Worm (Caenorhabditis elegans) whole organism, young adult: ENCODE measurements around the gene C35D6.13.

ENCODE experiments used
- F23B12.7 ChIP-seq: sonication (generic microtip); optimal IDR thresholded peaks from 2 replicates; lab custom pipeline; 2017; ENCODE audit warnings: missing genetic modification characterization, mild to moderate bottlenecking, missing compliant biosample characterization, antibody characterized with exemption, moderate library complexity; ENCODE audit not compliant: insufficient read depth
- F55B11.4 ChIP-seq: sonication (generic microtip); optimal IDR thresholded peaks from 2 replicates; lab custom pipeline; 2016; ENCODE audit warnings: missing compliant biosample characterization, missing genetic modification characterization, borderline replicate concordance; ENCODE audit not compliant: insufficient read depth
- let-607 ChIP-seq, 2 experiments: fragments of 200-800 bp in 1 of 2; sonication (Bioruptor generic) in 1 of 2; sonication (generic microtip) in 1 of 2; optimal IDR thresholded peaks; 2 replicates each; lab custom pipeline; 2016 to 2018; ENCODE audit warnings: mild to moderate bottlenecking in 2 of 2, missing compliant biosample characterization in 2 of 2, missing genetic modification characterization in 2 of 2, moderate library complexity in 2 of 2, missing genotype in 1 of 2
- madf-3 ChIP-seq: fragments of 200-800 bp; sonication (Bioruptor generic); IDR thresholded peaks from 2 replicates; pipeline ENCODE4 v1.3.6; 2022; ENCODE audit warnings: missing genetic modification reagents, missing genetic modification characterization, missing compliant biosample characterization
- madf-6 ChIP-seq: fragments of 200-800 bp; sonication (Bioruptor generic); IDR thresholded peaks from 2 replicates; pipeline ENCODE4 v1.3.6; 2022; ENCODE audit warnings: missing genetic modification reagents, missing genetic modification characterization, missing compliant biosample characterization
- pha-4 ChIP-seq: fragments of 150-350 bp; sonication (generic microtip); optimal IDR thresholded peaks from 2 replicates; lab custom pipeline; 2014; ENCODE audit warnings: missing biosample characterization, missing genetic modification reagents, missing genetic modification characterization
- tbx-9 ChIP-seq: sonication (generic microtip); optimal IDR thresholded peaks from 2 replicates; lab custom pipeline; 2016; ENCODE audit warnings: borderline replicate concordance, missing genetic modification characterization, inconsistent platforms, missing compliant biosample characterization

DNA sequence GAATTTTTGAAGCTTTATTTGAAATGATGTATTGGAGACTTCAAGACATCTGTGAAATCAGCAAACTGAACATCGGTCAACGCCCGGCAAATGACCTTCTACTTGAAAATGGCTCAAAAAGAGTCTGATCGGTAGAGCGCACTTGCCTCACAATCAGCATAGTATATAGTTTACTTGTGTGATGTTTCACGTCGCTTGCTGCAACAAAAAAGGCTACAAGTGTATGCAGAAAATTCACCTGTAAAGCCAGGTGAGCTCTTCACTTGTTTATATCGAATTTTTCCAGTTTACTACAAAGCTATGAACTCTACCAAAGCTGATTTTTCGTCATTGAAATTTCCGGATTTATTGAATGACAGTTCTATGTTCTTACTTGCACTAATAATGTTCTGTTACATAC, 4.2 kb upstream of the C35D6.13 start, which contains the start of gene srz-71:
- TF ChIP-seq let-607 (tag; optimal IDR thresholded peaks at IDR 0.05; lab: Kevin White, UChicago) = no peak
- TF ChIP-seq pha-4 (tag; lab: Kevin White, UChicago) = no peak
- no peak for TF ChIP-seq madf-3 (GFP tag; lab: Robert Waterston, UW)
- TF ChIP-seq madf-6 (GFP tag; lab: Robert Waterston, UW) = no peak
- no peak for TF ChIP-seq tbx-9 (tag; lab: Kevin White, UChicago)
- TF ChIP-seq F55B11.4 = no peak
- TF ChIP-seq F23B12.7 = no peak
